Fruit fly (Drosophila melanogaster): ENCODE results near the gene CG31248.

dm6 chr3R:7116511-7116910 lies 12.6 kb upstream of the CG31248 start:
- TF ChIP-seq Myc (optimal IDR thresholded peaks at IDR 0.05) (no peak), Rel (GFP tag; optimal IDR thresholded peaks at IDR 0.05) (no peak), Rel (tag; optimal IDR thresholded peaks at IDR 0.05) (no peak), Hr78 (GFP tag; optimal IDR thresholded peaks at IDR 0.05) (no peak), HLH106 (tag; optimal IDR thresholded peaks at IDR 0.05) (no peak), ey (GFP tag; optimal IDR thresholded peaks at IDR 0.05) (no peak), Dfd (GFP tag; optimal IDR thresholded peaks at IDR 0.05) (no peak), Vsx2 (GFP tag; optimal IDR thresholded peaks at IDR 0.05; ENCODE audit: partially characterized antibody) (no peak), CrebA (GFP tag; optimal IDR thresholded peaks at IDR 0.05; ENCODE audit: borderline replicate concordance) (no peak), br (GFP tag; optimal IDR thresholded peaks at IDR 0.05) (no peak)

All from whole organism, wandering third instar larva.